Fruit fly (Drosophila melanogaster) whole organism, wandering third instar larva: ENCODE measurements around the gene CG33932.

Source experiments
- Abd-B ChIP-seq: fragments of >200 bp; optimal IDR thresholded peaks from 2 replicates; lab custom pipeline; 2017; ENCODE audit warnings: missing biosample characterization, missing genetic modification characterization
- Myc ChIP-seq: fragments of >200 bp; optimal IDR thresholded peaks from 2 replicates; lab custom pipeline; 2017
- OdsH ChIP-seq: fragments of 200-800 bp; sonication (Bioruptor generic); optimal IDR thresholded peaks from 2 replicates; lab custom pipeline; 2016; ENCODE audit warnings: missing biosample characterization, mild to moderate bottlenecking, missing genetic modification characterization
- Sp1 ChIP-seq: fragments of 200-800 bp; sonication (Bioruptor generic); optimal IDR thresholded peaks from 3 replicates; lab custom pipeline; 2019; ENCODE audit warnings: missing biosample characterization, mild to moderate bottlenecking, missing genetic modification characterization, moderate library complexity
- Vsx2 ChIP-seq: fragments of 200-300, 225-300 bp; sonication (Bioruptor generic); optimal IDR thresholded peaks from 2 replicates; lab custom pipeline; 2018; ENCODE audit warnings: missing biosample characterization, missing genetic modification characterization; ENCODE audit not compliant: partially characterized antibody
- brk ChIP-seq: fragments of 200-800 bp; sonication (Bioruptor generic); optimal IDR thresholded peaks from 2 replicates; lab custom pipeline; 2016; ENCODE audit warnings: missing biosample characterization, mild to moderate bottlenecking, missing genetic modification characterization
- h ChIP-seq: fragments of 200-800 bp; sonication (Bioruptor generic); optimal IDR thresholded peaks from 3 replicates; lab custom pipeline; 2016; ENCODE audit warnings: missing biosample characterization, mild to moderate bottlenecking, missing genetic modification characterization
- psq ChIP-seq: fragments of 200-800 bp; sonication (Bioruptor generic); optimal IDR thresholded peaks from 3 replicates; lab custom pipeline; 2017; ENCODE audit warnings: missing biosample characterization, mild to moderate bottlenecking, missing genetic modification characterization, moderate library complexity
- usp ChIP-seq: fragments of >200 bp; optimal IDR thresholded peaks from 2 replicates; lab custom pipeline; 2017; ENCODE audit warnings: missing biosample characterization, missing genetic modification characterization

- TF ChIP-seq brk (GFP tag; lab: Kevin White, UChicago) (no peak), Vsx2 (GFP tag; lab: Kevin White, UChicago) (no peak), Myc (lab: Kevin White, UChicago) (no peak), psq (no peak), h (GFP tag; lab: Kevin White, UChicago) (no peak), Sp1 (GFP tag; lab: Kevin White, UChicago) (no peak), OdsH (GFP tag; lab: Kevin White, UChicago) (no peak), Abd-B (GFP tag; lab: Kevin White, UChicago) (no peak), usp (GFP tag; lab: Kevin White, UChicago) (no peak)
Measured at dm6 chrX:19791832-19792231, 47.6 kb downstream of the CG33932 start.
